Fruit fly (Drosophila melanogaster) whole organism, embryonic: Measurements from ENCODE around the gene LeuRS-m.
A peak's percentile ranks its signal among the peaks of the same experiment; 100 is the strongest.

Source experiments
- Rfx ChIP-seq: fragments of 200-800 bp; sonication (Bioruptor generic); IDR thresholded peaks from 2 replicates; pipeline ENCODE4 v1.3.6; 2022; ENCODE audit warnings: missing biosample characterization, missing genetic modification characterization
- Tbp ChIP-seq: fragments of >200 bp; optimal IDR thresholded peaks from 2 replicates; lab custom pipeline; 2018; ENCODE audit warnings: missing biosample characterization, missing genetic modification characterization
- Usf ChIP-seq: fragments of 200-800 bp; sonication (Bioruptor generic); optimal IDR thresholded peaks from 2 replicates; lab custom pipeline; 2017; ENCODE audit warnings: missing genotype, missing biosample characterization, missing genetic modification characterization

Gene LeuRS-m

DNA sequence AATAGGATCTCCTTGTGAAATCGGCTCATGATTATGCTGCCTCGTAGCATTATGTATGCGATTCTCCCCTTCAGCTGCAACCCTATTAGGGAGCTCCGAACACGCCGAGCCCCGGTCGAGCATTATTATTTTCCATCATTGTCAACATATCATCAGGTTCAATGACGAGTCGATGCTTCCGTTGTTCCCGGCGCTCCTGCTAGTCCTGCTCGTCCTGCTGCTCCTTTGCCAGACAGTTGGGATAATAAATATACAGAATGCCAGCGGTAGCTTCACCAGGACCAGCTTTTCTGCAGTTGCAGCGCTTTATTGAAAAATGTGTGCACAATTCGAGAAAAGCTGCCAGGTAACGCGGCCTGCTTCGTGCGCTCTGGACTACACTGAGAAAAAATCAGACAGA is 34.7 kb downstream of the LeuRS-m start, which contains the start of gene CG32235:
CG32235 (minus strand) TSS at position 101 of the 400 bp plus-strand sequence.
- TF ChIP-seq Tbp = no peak
- TF ChIP-seq, all 482 proteins: peak for 0

DNA sequence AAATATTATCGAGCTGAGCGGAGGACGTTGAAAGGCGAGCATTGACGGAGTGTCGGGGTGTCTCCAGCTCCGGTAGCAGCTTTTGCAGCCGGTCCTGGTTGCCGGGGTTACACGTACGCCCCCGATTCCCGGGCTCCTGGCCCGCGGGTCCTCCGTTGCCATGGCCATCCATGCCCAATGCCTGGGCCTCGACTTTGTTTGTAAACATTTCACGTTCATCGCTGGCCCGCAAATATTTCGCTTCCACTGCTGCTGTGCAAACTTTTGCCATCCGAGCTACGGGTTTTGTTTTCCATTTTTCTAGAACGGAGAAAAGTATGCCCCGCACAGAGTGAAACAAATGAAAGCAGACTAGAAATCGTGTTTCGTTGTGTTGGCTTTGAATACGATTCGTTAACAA is 35.3 kb downstream of the LeuRS-m start, which contains the start of gene Dnah3:
Dnah3 (plus strand) TSS at position 301 of the 400 bp plus-strand sequence.
- TF ChIP-seq Usf (GFP tag; lab: Kevin White, UChicago) (no peak), Rfx (GFP tag; lab: Robert Waterston, UW) (0 out of 2 replicates have a peak, but pooled peaks have one; percentile 43)
